Worm (Caenorhabditis elegans): ENCODE results near the gene str-233.

Gene str-233

DNA sequence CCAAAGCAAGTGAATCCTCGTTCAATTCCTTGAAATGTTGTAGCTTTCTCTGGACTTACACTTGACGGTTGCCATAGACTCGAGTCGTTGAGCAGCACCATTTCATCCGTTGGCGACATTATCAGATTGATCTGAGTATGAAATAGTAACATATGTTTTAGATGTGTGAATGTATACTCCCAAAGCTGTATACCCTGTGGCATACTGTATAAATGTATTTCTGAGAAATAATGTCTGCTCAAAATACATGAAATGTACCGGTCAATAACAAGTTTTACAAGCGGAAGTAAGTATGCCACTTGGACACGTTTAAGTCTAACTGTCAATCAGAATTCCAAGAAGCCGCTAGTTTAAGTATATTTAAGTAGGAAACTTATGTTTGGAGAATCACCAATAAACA, at the start of gene str-233:
str-233 (minus strand) TSS at position 101 of the 400 bp plus-strand sequence.
- TF ChIP-seq flt-1 (GFP tag; IDR thresholded peaks at IDR 0.05) (no peak), sea-1 (GFP tag; conservative IDR thresholded peaks at IDR 0.05) (no peak), hmbx-1 (tag; optimal IDR thresholded peaks at IDR 0.05) (no peak), pes-1 (GFP tag; IDR thresholded peaks at IDR 0.05) (no peak), tbx-37 (GFP tag; conservative IDR thresholded peaks at IDR 0.05) (no peak), B0310.2 (tag; optimal IDR thresholded peaks at IDR 0.05) (no peak), ama-1 (optimal IDR thresholded peaks at IDR 0.05) (no peak), ceh-13 (GFP tag; optimal IDR thresholded peaks at IDR 0.05) (no peak), hnd-1 (tag; optimal IDR thresholded peaks at IDR 0.05) (no peak), scrt-1 (GFP tag; IDR thresholded peaks at IDR 0.05) (no peak), hmg-4 (GFP tag; optimal IDR thresholded peaks at IDR 0.05) (no peak), tbx-11 (GFP tag; IDR thresholded peaks at IDR 0.05) (no peak), F13C5.2 (tag; optimal IDR thresholded peaks at IDR 0.05) (no peak), ets-7 (tag; optimal IDR thresholded peaks at IDR 0.05) (no peak), ceh-36 (tag; optimal IDR thresholded peaks at IDR 0.05) (no peak)

DNA sequence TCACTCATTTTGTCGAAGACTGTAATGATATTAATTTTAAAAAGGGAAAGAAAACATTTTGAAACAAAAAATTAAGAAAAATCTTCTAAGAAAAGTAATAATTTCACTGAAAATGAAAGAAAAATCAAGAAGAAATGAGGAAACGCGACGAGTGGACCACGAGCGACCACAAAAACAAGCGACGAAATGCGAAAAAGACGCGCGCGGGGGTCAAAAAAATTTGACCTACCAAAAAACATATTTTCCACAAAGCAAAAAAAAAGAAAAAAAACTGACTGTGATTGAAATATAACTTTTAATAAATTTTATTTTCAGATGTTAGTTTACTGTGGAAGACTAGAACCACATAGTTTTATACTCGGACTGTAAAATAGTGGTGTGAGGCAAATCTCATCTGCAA, 49.4 kb upstream of the str-233 start, which contains the start of gene F14H3.6:
F14H3.6 (minus strand) TSS at position 22 of the 400 bp plus-strand sequence.
- TF ChIP-seq F13C5.2 (tag; optimal IDR thresholded peaks at IDR 0.05) (no peak), scrt-1 (GFP tag; IDR thresholded peaks at IDR 0.05) (no peak), ets-7 (tag; optimal IDR thresholded peaks at IDR 0.05) (no peak), pes-1 (GFP tag; IDR thresholded peaks at IDR 0.05) (no peak), hmbx-1 (tag; optimal IDR thresholded peaks at IDR 0.05) (no peak), aly-1 (tag; optimal IDR thresholded peaks at IDR 0.05) (no peak)

DNA sequence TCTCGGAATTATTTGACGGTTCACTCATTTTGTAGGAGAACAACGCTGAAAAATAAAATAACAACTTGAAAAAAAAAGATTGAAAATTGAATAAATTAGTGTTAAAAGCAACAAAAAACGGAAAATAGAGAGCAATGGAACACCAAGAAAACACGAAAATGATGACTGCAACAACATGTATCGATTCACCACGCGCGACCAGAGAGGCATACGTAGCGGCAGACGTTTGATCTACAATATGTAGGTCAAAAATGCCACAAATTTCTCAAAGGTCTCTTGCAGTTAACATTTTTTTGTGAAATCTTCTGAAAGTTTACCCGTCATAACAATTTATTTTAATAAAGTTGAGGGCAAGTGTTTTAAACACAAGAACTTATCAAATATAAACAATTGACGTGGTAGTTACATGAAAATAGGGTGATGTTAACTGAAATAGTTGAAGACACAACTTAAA, 47.6 kb upstream of the str-233 start, which contains the start of gene F14H3.5:
F14H3.5 (minus strand) TSS at position 51 of the 454 bp plus-strand sequence.
- TF ChIP-seq ceh-36 (tag; optimal IDR thresholded peaks at IDR 0.05) (no peak), scrt-1 (GFP tag; IDR thresholded peaks at IDR 0.05) (no peak), tbx-37 (GFP tag; conservative IDR thresholded peaks at IDR 0.05) (no peak), ets-7 (tag; optimal IDR thresholded peaks at IDR 0.05) (no peak), ama-1 (optimal IDR thresholded peaks at IDR 0.05) (no peak), B0310.2 (tag; optimal IDR thresholded peaks at IDR 0.05) (no peak), hmg-4 (GFP tag; optimal IDR thresholded peaks at IDR 0.05) (no peak), hmbx-1 (tag; optimal IDR thresholded peaks at IDR 0.05) (no peak), sea-1 (GFP tag; conservative IDR thresholded peaks at IDR 0.05) (no peak), pes-1 (GFP tag; IDR thresholded peaks at IDR 0.05) (no peak), tra-4 (tag; optimal IDR thresholded peaks at IDR 0.05) (no peak), hnd-1 (tag; optimal IDR thresholded peaks at IDR 0.05) (no peak), ceh-13 (GFP tag; optimal IDR thresholded peaks at IDR 0.05) (no peak)

DNA sequence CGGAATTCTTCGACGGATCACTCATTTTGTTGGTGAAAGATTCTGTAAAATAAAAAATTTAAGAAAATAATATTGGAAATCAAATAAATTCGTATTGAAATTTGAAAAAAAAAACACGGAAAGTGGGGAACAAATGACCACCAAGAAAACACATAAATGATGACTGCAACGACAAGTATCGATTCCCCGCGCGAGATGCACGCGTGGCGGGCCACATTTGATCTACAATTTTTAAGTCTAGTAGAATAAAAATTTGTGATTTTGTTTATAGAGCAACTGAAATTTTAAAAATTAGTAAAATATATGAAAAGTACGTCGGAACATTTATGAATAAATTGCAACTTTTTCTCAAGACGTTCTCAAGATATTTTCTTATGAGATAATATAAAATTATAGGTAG, 45.6 kb upstream of the str-233 start, which contains the start of gene F14H3.4:
F14H3.4 (minus strand) TSS at position 42 of the 400 bp plus-strand sequence.
- TF ChIP-seq tra-4 (tag; optimal IDR thresholded peaks at IDR 0.05): no peak
- TF ChIP-seq tbx-11 (GFP tag; IDR thresholded peaks at IDR 0.05): no peak
- TF ChIP-seq pes-1 (GFP tag; IDR thresholded peaks at IDR 0.05): no peak
- TF ChIP-seq ama-1 (optimal IDR thresholded peaks at IDR 0.05): no peak
- TF ChIP-seq hmg-4 (GFP tag; optimal IDR thresholded peaks at IDR 0.05): no peak
- no peak for TF ChIP-seq ceh-13 (GFP tag; optimal IDR thresholded peaks at IDR 0.05)
- TF ChIP-seq hmbx-1 (tag; optimal IDR thresholded peaks at IDR 0.05): no peak
- TF ChIP-seq B0310.2 (tag; optimal IDR thresholded peaks at IDR 0.05): no peak
- TF ChIP-seq tbx-37 (GFP tag; conservative IDR thresholded peaks at IDR 0.05): no peak
- TF ChIP-seq sea-1 (GFP tag; conservative IDR thresholded peaks at IDR 0.05): no peak
- TF ChIP-seq aly-1 (tag; optimal IDR thresholded peaks at IDR 0.05): no peak
- no peak for TF ChIP-seq scrt-1 (GFP tag; IDR thresholded peaks at IDR 0.05)

DNA sequence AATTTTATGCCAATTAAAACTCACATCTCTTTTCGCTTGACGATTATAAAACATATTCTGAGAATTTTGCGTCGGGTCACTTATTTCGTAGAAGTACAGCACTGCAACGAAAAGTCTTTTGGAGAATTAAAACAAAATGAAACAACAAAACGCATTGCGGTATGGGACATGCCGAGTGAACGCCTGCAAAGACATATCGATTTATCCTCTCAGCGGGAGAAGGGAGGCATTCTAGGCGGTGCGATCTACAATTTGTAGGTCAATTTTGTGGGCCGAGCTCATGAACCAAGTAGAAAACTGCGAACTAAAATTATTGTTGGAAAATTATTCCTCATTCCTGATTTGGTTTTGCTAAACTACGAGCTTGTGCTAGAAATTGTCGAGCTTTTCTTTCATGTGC, 43.9 kb upstream of the str-233 start, which contains the start of gene F14H3.3:
F14H3.3 (minus strand) TSS at position 101 of the 400 bp plus-strand sequence.
- TF ChIP-seq hnd-1 (tag; optimal IDR thresholded peaks at IDR 0.05) (no peak), sea-1 (GFP tag; conservative IDR thresholded peaks at IDR 0.05) (no peak), hmbx-1 (tag; optimal IDR thresholded peaks at IDR 0.05) (no peak), ets-7 (tag; optimal IDR thresholded peaks at IDR 0.05) (no peak), tbx-11 (GFP tag; IDR thresholded peaks at IDR 0.05) (no peak), ama-1 (optimal IDR thresholded peaks at IDR 0.05) (no peak), hmg-4 (GFP tag; optimal IDR thresholded peaks at IDR 0.05) (no peak), tbx-37 (GFP tag; conservative IDR thresholded peaks at IDR 0.05) (no peak), flt-1 (GFP tag; IDR thresholded peaks at IDR 0.05) (no peak), ceh-36 (tag; optimal IDR thresholded peaks at IDR 0.05) (no peak), pes-1 (GFP tag; IDR thresholded peaks at IDR 0.05) (no peak), F13C5.2 (tag; optimal IDR thresholded peaks at IDR 0.05) (no peak), ceh-13 (GFP tag; optimal IDR thresholded peaks at IDR 0.05) (no peak), tra-4 (tag; optimal IDR thresholded peaks at IDR 0.05) (no peak), B0310.2 (tag; optimal IDR thresholded peaks at IDR 0.05) (no peak), aly-1 (tag; optimal IDR thresholded peaks at IDR 0.05) (no peak), scrt-1 (GFP tag; IDR thresholded peaks at IDR 0.05) (no peak)

DNA sequence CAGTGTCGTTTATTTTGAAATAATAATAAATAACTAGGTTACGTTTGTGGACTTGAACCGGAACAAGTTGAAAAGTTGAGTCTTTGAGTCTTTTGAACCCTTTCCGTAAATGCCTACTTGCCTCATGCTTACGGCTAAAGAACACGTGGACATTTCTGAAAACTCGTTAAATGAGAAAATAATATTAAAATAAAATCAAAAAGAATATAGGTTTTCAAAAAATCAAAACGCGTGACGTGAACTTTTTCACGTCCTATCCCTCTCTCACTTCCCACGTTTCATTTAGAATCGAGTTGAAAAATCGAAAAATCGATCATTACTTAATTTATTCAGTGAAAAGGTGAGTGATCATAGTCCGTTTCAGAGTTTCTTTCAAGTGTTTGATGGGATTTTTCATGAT, 39.7 kb upstream of the str-233 start, which contains the start of gene best-12:
best-12 (plus strand) TSS at position 301 of the 400 bp plus-strand sequence.
- TF ChIP-seq ets-7 (tag; optimal IDR thresholded peaks at IDR 0.05): no peak
- no peak for TF ChIP-seq pes-1 (GFP tag; IDR thresholded peaks at IDR 0.05)
- TF ChIP-seq scrt-1 (GFP tag; IDR thresholded peaks at IDR 0.05): no peak
- TF ChIP-seq tra-4 (tag; optimal IDR thresholded peaks at IDR 0.05): no peak
- TF ChIP-seq hnd-1 (tag; optimal IDR thresholded peaks at IDR 0.05): no peak
- TF ChIP-seq tbx-37 (GFP tag; conservative IDR thresholded peaks at IDR 0.05): no peak
- TF ChIP-seq flt-1 (GFP tag; IDR thresholded peaks at IDR 0.05): no peak
- no peak for TF ChIP-seq ceh-36 (tag; optimal IDR thresholded peaks at IDR 0.05)
- no peak for TF ChIP-seq aly-1 (tag; optimal IDR thresholded peaks at IDR 0.05)
- TF ChIP-seq ama-1 (optimal IDR thresholded peaks at IDR 0.05): no peak
- no peak for TF ChIP-seq ceh-13 (GFP tag; optimal IDR thresholded peaks at IDR 0.05)
- no peak for TF ChIP-seq B0310.2 (tag; optimal IDR thresholded peaks at IDR 0.05)
- TF ChIP-seq hmbx-1 (tag; optimal IDR thresholded peaks at IDR 0.05): no peak
- TF ChIP-seq tbx-11 (GFP tag; IDR thresholded peaks at IDR 0.05): no peak
- no peak for TF ChIP-seq F13C5.2 (tag; optimal IDR thresholded peaks at IDR 0.05)
- no peak for TF ChIP-seq hmg-4 (GFP tag; optimal IDR thresholded peaks at IDR 0.05)
- no peak for TF ChIP-seq sea-1 (GFP tag; conservative IDR thresholded peaks at IDR 0.05)

DNA sequence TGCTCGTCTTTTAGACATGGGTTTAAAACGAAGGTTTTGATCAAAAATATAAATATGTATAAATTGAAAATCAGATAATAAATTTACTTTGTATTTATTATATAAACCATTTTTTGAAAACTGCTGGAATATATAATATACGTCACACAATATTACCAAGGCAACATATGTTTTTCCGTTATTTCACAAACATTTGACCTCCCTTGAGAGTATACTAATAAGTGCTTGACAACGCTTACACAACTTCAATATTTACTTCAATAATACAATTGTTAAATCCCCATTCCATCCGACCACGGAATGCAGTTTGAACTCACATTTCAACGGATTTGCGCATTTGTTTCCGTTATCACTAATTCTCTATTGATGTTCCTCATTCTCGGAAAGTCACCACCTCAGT, 38.0 kb upstream of the str-233 start, which contains the start of gene str-198:
str-198 (plus strand) TSS at position 301 of the 400 bp plus-strand sequence.
- TF ChIP-seq tra-4 (tag; optimal IDR thresholded peaks at IDR 0.05) (no peak), hmg-4 (GFP tag; optimal IDR thresholded peaks at IDR 0.05) (no peak), hmbx-1 (tag; optimal IDR thresholded peaks at IDR 0.05) (no peak), tbx-37 (GFP tag; conservative IDR thresholded peaks at IDR 0.05) (no peak), B0310.2 (tag; optimal IDR thresholded peaks at IDR 0.05) (no peak), ets-7 (tag; optimal IDR thresholded peaks at IDR 0.05) (no peak), sea-1 (GFP tag; conservative IDR thresholded peaks at IDR 0.05) (no peak), tbx-11 (GFP tag; IDR thresholded peaks at IDR 0.05) (no peak), F13C5.2 (tag; optimal IDR thresholded peaks at IDR 0.05) (no peak), pes-1 (GFP tag; IDR thresholded peaks at IDR 0.05) (no peak), flt-1 (GFP tag; IDR thresholded peaks at IDR 0.05) (no peak), hnd-1 (tag; optimal IDR thresholded peaks at IDR 0.05) (no peak)

Data from whole organism, early embryonic.